Fruit fly (Drosophila melanogaster): ENCODE measurements around the gene CG13005.

The CG13005 gene

dm6 chrX:16854746-16855145 lies 51.3 kb downstream of the CG13005 start (continued):
- peak; percentile 23 for TF ChIP-seq CG11723 (GFP tag; optimal IDR thresholded peaks at IDR 0.05)
- no peak for TF ChIP-seq sug (tag; optimal IDR thresholded peaks at IDR 0.05)
- no peak for TF ChIP-seq CG9609 (GFP tag; optimal IDR thresholded peaks at IDR 0.05)
- TF ChIP-seq CG8388 (GFP tag; optimal IDR thresholded peaks at IDR 0.05) = peak; percentile 55
- TF ChIP-seq CG1603 (tag; optimal IDR thresholded peaks at IDR 0.05) = no peak
- no peak for TF ChIP-seq CG1792 (GFP tag; optimal IDR thresholded peaks at IDR 0.05)
- TF ChIP-seq CG12299 (tag; optimal IDR thresholded peaks at IDR 0.05) = no peak
- peak; percentile 10 for TF ChIP-seq CG5245 (GFP tag; optimal IDR thresholded peaks at IDR 0.05)
- peak; percentile 43 for TF ChIP-seq CG12071 (GFP tag; optimal IDR thresholded peaks at IDR 0.05)
- no peak for TF ChIP-seq Poxn (GFP tag; IDR thresholded peaks at IDR 0.05)
- TF ChIP-seq CG15601 (tag; optimal IDR thresholded peaks at IDR 0.05) = peak; percentile 39
- TF ChIP-seq Chrac-16 (GFP tag; optimal IDR thresholded peaks at IDR 0.05) = no peak
- no peak for TF ChIP-seq CG42726 (GFP tag; IDR thresholded peaks at IDR 0.05; ENCODE audit: partially characterized antibody)
- TF ChIP-seq Hmr (GFP tag; optimal IDR thresholded peaks at IDR 0.05) = peak; percentile 39
- TF ChIP-seq pb (GFP tag; optimal IDR thresholded peaks at IDR 0.05) = no peak
- TF ChIP-seq shn (GFP tag; optimal IDR thresholded peaks at IDR 0.05) = no peak
- TF ChIP-seq HLHmδ (GFP tag; optimal IDR thresholded peaks at IDR 0.05) = no peak
- TF ChIP-seq dan (GFP tag; IDR thresholded peaks at IDR 0.05) = no peak
- no peak for TF ChIP-seq CG2202 (tag; optimal IDR thresholded peaks at IDR 0.05)
- no peak for TF ChIP-seq CrebB (tag; optimal IDR thresholded peaks at IDR 0.05)
- peak; percentile 3 for TF ChIP-seq CG6254 (GFP tag; optimal IDR thresholded peaks at IDR 0.05)
- no peak for TF ChIP-seq CG3163 (GFP tag; optimal IDR thresholded peaks at IDR 0.05)
- TF ChIP-seq seq (GFP tag; IDR thresholded peaks at IDR 0.05) = 0 out of 2 replicates have a peak, but pooled peaks have one; percentile 48
- TF ChIP-seq sd (tag; optimal IDR thresholded peaks at IDR 0.05) = no peak
- TF ChIP-seq jumu (GFP tag; optimal IDR thresholded peaks at IDR 0.05) = no peak
- no peak for TF ChIP-seq pros (GFP tag; optimal IDR thresholded peaks at IDR 0.05)
- no peak for TF ChIP-seq CG10565 (GFP tag; optimal IDR thresholded peaks at IDR 0.05)
- TF ChIP-seq scrt (GFP tag; optimal IDR thresholded peaks at IDR 0.05) = peak; percentile 7
- no peak for TF ChIP-seq pho (GFP tag; optimal IDR thresholded peaks at IDR 0.05)
- TF ChIP-seq CG1647 (GFP tag; optimal IDR thresholded peaks at IDR 0.05) = no peak
- TF ChIP-seq Ptx1 (GFP tag; IDR thresholded peaks at IDR 0.05) = peak; percentile 65; the same call in 1 of the 2 replicates
- TF ChIP-seq CHES-1-like (GFP tag; optimal IDR thresholded peaks at IDR 0.05) = no peak
- no peak for TF ChIP-seq CG4404 (GFP tag; IDR thresholded peaks at IDR 0.05)
- peak; percentile 34 for TF ChIP-seq Nf-YB (GFP tag; optimal IDR thresholded peaks at IDR 0.05)
- no peak for TF ChIP-seq cato (GFP tag; optimal IDR thresholded peaks at IDR 0.05; ENCODE audit: borderline replicate concordance)
- no peak for TF ChIP-seq Fer2 (tag; optimal IDR thresholded peaks at IDR 0.05)
- peak; percentile 2 for TF ChIP-seq trem (tag; optimal IDR thresholded peaks at IDR 0.05)
- TF ChIP-seq mld (GFP tag; IDR thresholded peaks at IDR 0.05; ENCODE audit: partially characterized antibody) = no peak
- peak; percentile 59 for TF ChIP-seq CG11696 (GFP tag; IDR thresholded peaks at IDR 0.05)
- TF ChIP-seq CG6683 (GFP tag; optimal IDR thresholded peaks at IDR 0.05) = peak; percentile 6
- TF ChIP-seq CG16815 (GFP tag; optimal IDR thresholded peaks at IDR 0.05) = no peak
- TF ChIP-seq ash1 (GFP tag; optimal IDR thresholded peaks at IDR 0.05) = no peak
- TF ChIP-seq Kr (GFP tag; optimal IDR thresholded peaks at IDR 0.05) = no peak
- TF ChIP-seq croc (GFP tag; conservative IDR thresholded peaks at IDR 0.05) = no peak; the same call in 2 of the 3 replicates
- TF ChIP-seq CG34376 (GFP tag; optimal IDR thresholded peaks at IDR 0.05) = no peak
- TF ChIP-seq CG7839 (tag; optimal IDR thresholded peaks at IDR 0.05) = peak; percentile 70
- TF ChIP-seq CG3407 (GFP tag; optimal IDR thresholded peaks at IDR 0.05) = peak; percentile 22
- no peak for TF ChIP-seq Scr (GFP tag; IDR thresholded peaks at IDR 0.05; ENCODE audit: partially characterized antibody)
- no peak for TF ChIP-seq disco-r (GFP tag; optimal IDR thresholded peaks at IDR 0.05)
- no peak for TF ChIP-seq bbx (GFP tag; IDR thresholded peaks at IDR 0.05; ENCODE audit: partially characterized antibody)
- TF ChIP-seq so (GFP tag; IDR thresholded peaks at IDR 0.05) = 0 out of 3 replicates have a peak, but pooled peaks have one; percentile 33

All from whole organism, embryonic.